Worm (Caenorhabditis elegans) whole organism, L4/young adult: ENCODE measurements around the gene Y69E1A.5.
"Not testable (repeated sequence)": the region's sequence is repeated elsewhere in the genome, so short reads cannot be mapped to it uniquely, and the experiment has no call there.

Source experiments
- W03F9.2 ChIP-seq: fragments of 150-350 bp; optimal IDR thresholded peaks from 2 replicates; lab custom pipeline; 2014; ENCODE audit warnings: missing biosample characterization, missing genetic modification characterization
- dao-5 ChIP-seq: sonication (generic microtip); optimal IDR thresholded peaks from 2 replicates; lab custom pipeline; 2016; ENCODE audit warnings: missing genotype, missing genetic modification characterization, moderate library complexity, missing compliant biosample characterization
- him-1 ChIP-seq: sonication (generic microtip); optimal IDR thresholded peaks from 2 replicates; lab custom pipeline; 2016; ENCODE audit warnings: missing genotype, missing genetic modification reagents, missing genetic modification characterization, missing compliant biosample characterization

The Y69E1A.5 gene

DNA sequence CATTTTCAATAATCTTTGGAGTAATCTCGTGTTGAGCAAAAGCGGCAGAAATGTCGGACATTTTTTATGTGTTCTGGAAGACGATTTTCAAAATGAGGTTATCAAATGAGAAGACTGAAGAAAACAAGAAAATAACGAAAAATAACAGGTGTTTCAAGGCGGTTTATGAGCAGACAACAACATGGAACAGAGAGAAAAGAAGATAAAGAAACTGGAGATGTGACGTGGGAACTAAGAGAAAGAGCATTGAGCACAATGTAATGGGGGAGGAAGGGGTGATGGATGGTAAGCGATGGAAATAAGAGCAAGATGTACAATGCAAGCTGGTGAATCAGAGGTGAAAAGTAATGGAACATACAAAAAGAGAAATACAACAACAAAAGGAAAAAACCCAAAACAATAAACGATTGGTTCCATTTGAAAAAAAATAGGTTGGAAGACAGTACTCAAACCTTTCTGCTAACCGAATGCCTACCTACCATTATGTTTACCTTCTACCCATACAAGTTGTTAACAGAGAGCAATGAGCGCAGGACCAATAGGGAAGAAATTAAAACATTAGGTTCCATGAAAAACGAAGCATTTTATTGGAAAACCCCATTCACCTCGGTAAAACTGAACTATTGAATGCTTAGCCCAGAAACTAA is at the start of gene Y69E1A.5:
Gene Y69E1A.5, minus strand, starts transcription at position 73 of the 647 bp plus-strand sequence.
- no peak for TF ChIP-seq dao-5 (tag; lab: Kevin White, UChicago)

DNA sequence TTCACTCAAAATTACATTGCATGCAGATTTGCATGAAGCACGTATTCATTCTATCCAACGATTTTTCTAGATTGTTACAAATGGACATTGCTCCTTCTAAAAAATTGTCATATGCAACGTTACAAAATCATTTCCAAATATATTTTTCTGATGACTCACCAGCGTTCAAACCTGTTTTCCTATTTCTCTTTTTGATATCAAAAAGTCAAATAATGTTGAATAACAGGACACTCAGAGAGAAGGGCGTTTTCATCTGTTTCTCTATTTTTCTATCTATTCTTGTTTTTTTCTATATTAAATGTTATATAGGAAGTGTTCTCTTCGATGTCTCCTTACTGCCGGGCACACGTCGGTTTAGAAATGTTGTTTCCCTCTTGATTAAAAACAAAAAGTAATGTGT is 49.4 kb upstream of the Y69E1A.5 start:
- TF ChIP-seq W03F9.2 (tag; lab: Kevin White, UChicago), result no peak
- no peak for TF ChIP-seq dao-5 (tag; lab: Kevin White, UChicago)
- no peak for TF ChIP-seq him-1 (tag; lab: Kevin White, UChicago)

DNA sequence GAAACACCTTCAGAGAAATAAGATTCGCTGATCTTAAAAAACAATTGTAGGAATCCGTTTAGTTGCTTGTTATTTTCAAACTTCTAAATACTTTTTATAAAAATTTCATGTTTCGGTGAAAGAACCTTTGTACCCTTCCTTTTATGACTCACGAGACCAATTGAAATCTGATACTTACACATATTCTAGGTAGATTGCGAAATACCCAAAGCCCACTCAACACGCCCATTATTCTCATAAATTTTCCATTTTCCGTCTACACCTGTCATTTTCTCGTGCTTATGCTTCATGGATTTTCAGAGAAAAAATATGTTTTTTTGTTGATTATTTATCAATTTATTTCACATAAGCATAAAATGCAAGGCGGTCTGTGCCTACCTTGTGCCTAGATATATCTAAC is 48.9 kb upstream of the Y69E1A.5 start:
- TF ChIP-seq him-1 (tag; lab: Kevin White, UChicago), result no peak
- no peak for TF ChIP-seq W03F9.2 (tag; lab: Kevin White, UChicago)
- no peak for TF ChIP-seq dao-5 (tag; lab: Kevin White, UChicago)

DNA sequence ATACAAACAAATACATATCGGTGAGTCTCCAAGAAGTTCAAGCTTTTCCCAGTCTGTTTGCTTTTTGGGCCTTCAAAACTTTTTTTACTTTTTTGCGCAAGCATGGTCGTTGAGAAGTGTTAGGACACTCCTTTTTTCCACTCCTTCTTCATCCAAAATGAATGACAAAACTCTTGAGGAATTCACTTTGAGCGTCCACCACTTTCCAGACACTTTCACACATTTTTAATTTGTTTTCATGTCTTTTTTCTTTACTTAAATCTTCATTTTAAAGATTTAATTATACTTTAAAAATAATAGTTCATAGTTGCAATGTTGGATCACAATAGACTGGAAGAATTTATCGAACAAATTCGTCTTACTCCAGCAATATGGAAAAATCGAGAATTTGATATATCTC is 46.8 kb upstream of the Y69E1A.5 start, which contains the start of gene F13H10.1:
Gene F13H10.1, plus strand, starts transcription at position 301 of the 400 bp plus-strand sequence.
- TF ChIP-seq dao-5 (tag; lab: Kevin White, UChicago), result no peak
- TF ChIP-seq W03F9.2 (tag; lab: Kevin White, UChicago), result no peak
- TF ChIP-seq him-1 (tag; lab: Kevin White, UChicago), result no peak

DNA sequence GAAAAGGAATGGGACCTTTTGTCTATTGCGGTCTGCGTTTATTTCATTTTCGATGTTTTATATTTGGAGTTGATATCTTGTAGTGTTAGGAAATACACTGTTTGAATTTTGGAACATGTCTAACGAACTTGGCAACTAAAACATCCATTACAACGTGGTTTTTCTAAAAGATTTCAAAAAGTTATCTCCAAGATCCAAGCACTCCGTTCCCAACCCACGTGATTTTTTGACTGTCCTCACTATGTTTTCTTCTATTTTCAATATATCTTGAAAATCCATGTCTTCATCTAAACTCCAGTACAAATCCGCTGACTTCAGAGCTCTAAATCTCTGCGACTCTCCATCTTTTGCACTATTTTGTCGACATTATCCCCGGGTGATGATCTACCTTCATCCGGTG is 44.2 kb upstream of the Y69E1A.5 start, which contains the start of gene F13H10.9:
Gene F13H10.9, plus strand, starts transcription at position 301 of the 400 bp plus-strand sequence.
- no peak for TF ChIP-seq him-1 (tag; lab: Kevin White, UChicago)
- no peak for TF ChIP-seq W03F9.2 (tag; lab: Kevin White, UChicago)
- no peak for TF ChIP-seq dao-5 (tag; lab: Kevin White, UChicago)

DNA sequence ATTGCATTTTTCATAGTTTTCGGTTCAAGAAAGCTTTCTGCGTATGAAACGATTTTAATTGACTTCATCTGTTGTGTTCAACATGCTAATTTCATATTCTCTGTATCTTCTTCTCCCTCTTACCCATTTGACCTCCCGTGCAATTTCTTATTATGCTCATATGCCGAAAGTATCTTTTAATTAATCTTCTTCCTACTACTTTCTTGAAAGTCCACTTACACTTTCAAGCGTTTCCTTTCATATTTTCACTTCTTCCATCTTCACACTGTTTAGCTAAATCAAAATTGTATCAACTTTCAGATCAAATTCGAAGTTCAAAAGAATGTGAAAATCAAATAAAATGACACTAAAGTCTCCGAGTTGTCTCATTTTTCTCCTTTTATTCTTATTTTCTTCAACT is 33.2 kb upstream of the Y69E1A.5 start, which contains the start of gene F13H10.5:
Gene F13H10.5, plus strand, starts transcription at position 301 of the 400 bp plus-strand sequence.
- TF ChIP-seq W03F9.2 (tag; lab: Kevin White, UChicago), result no peak
- TF ChIP-seq dao-5 (tag; lab: Kevin White, UChicago), result no peak
- no peak for TF ChIP-seq him-1 (tag; lab: Kevin White, UChicago)

DNA sequence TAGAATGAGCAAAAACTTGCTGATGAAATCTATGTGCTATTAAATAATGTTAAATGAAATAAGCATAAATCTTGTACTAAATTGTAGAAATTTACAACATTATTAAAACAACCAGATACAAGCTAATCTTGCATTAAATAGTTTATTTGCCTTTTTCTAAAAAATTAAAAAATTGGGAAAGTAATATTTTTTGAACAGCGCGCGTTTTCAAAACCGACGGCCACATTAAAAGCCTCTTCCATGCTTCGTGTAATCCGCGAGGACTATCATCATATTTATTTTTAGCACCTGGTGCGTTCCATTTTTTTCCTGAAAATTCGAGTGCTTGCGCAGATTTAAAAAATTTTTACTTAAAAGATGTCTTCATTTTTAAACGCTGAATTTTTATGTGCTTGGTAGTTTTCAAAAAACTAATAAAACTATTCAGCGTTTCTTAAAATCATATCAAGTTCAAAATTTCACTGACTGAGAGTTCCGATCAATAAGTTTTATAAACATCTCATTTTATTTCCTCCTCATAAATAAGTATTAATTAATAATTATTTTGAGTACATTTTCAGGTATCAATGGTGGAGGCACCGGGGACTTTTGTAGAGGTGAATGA is 30.0 kb upstream of the Y69E1A.5 start, which contains the start of gene Y43E12A.3:
Gene Y43E12A.3, plus strand, starts transcription at position 554 of the 604 bp plus-strand sequence.
- not testable (repeated sequence) for TF ChIP-seq dao-5, him-1, W03F9.2 (tag; lab: Kevin White, UChicago)

DNA sequence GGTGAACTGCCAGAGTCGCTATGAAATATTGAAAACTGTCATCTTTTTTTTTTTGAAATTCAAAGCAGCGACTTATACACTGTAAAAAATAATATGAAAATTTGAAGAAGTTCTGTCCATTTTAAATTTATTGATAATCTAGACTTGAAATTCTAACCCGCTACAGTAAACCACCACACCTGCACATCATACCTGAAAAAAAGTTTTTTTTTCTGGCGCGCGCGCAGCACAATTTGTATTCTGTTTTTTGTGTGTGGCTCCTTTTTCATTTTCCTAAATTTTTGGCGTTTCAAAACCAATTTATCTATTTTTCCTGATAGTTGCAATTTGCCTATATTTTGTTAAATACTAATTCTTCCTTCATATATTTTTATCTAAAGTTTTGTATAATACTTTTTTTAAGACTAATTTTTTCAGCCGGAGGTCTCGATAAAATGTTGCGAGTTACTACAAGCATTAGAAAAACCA is 28.1 kb upstream of the Y69E1A.5 start, which contains the start of gene cyb-2.1:
Gene cyb-2.1, plus strand, starts transcription at position 418 of the 468 bp plus-strand sequence.
- TF ChIP-seq him-1 (tag; lab: Kevin White, UChicago), result no peak
- no peak for TF ChIP-seq dao-5 (tag; lab: Kevin White, UChicago)
- no peak for TF ChIP-seq W03F9.2 (tag; lab: Kevin White, UChicago)

DNA sequence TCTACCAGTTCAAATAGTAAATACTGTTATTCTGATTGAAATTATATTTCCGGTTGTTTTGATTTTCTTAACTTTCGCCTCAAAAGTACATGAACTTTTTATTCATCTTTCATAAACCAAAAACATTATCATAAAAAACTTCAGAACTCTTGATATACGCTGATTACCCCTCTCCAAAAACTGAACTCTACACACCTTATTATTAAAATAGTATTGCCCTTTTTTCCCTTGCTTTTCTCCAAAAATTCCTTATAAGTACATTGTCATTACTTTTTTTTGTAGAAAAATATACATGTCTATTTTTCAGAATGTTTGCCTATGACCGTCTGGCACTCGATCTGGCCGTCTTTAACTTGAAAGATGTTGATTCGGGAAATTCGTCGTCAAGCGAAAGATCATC is 24.3 kb upstream of the Y69E1A.5 start, which contains the start of gene Y43E12A.2:
Gene Y43E12A.2, plus strand, starts transcription at position 301 of the 400 bp plus-strand sequence.
- TF ChIP-seq W03F9.2 (tag; lab: Kevin White, UChicago) (no peak), him-1 (tag; lab: Kevin White, UChicago) (no peak), dao-5 (tag; lab: Kevin White, UChicago) (no peak)

DNA sequence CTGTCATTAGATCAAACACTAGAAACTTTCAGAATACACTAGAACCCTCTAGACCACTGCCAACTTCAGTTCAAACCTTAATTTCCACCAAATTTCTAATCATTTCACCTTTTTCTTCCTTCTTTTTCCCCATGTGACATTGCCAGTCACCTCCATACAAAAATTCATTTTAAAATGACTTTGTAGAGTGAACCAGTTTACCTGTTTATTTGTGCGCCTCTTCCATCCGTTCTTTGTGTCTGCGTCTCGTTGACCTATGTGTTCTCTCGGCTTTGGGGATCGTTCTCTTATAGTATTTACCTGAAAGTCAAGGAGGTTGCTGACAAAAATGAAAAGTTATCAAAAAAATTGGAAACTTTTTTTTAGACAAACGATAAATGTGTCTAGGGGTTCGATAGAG is 23.2 kb upstream of the Y69E1A.5 start:
- TF ChIP-seq him-1 (tag; lab: Kevin White, UChicago) (no peak), dao-5 (tag; lab: Kevin White, UChicago) (no peak), W03F9.2 (tag; lab: Kevin White, UChicago) (no peak)

DNA sequence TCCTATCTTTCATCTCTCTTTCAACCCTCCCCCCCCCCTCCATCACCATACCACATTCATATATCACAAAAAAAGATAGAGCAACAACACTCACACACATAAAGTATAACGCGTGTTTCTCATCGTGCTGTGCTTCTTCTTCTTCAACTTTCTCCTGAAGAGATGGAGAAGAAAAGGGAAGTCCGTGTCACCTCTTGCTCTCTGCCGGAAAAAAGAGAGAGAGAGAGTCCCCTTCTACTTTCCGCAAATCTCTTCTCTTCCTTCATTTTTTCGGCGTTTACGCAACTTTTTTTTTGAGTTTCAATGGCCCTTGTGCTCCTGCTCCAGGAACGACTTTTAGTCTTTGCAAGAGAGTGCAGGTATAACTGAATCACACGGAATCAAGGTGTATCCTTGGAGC is 22.2 kb upstream of the Y69E1A.5 start:
- TF ChIP-seq dao-5 (tag; lab: Kevin White, UChicago), result no peak
- TF ChIP-seq W03F9.2 (tag; lab: Kevin White, UChicago), result no peak
- no peak for TF ChIP-seq him-1 (tag; lab: Kevin White, UChicago)

DNA sequence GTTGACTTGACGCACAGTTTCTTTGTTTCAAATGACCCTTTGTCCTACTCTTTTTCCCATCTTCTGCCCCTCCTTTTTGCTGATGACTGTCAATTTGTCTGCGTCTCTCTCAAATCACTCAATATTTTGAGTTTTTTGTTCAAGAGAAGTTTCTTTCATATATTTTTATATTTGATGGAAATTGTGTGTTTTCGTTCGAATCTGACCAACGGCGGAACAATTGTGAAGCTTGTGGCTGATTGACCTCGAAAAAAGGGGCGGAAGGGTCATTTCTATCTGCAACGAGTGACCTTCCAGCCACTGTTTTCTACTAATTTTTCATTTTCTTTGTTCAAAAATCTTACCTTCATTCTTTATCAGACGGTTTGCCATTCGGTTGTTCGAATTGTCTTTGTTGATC is 21.2 kb upstream of the Y69E1A.5 start:
- TF ChIP-seq dao-5 (tag; lab: Kevin White, UChicago), result no peak
- no peak for TF ChIP-seq W03F9.2 (tag; lab: Kevin White, UChicago)
- TF ChIP-seq him-1 (tag; lab: Kevin White, UChicago), result no peak

DNA sequence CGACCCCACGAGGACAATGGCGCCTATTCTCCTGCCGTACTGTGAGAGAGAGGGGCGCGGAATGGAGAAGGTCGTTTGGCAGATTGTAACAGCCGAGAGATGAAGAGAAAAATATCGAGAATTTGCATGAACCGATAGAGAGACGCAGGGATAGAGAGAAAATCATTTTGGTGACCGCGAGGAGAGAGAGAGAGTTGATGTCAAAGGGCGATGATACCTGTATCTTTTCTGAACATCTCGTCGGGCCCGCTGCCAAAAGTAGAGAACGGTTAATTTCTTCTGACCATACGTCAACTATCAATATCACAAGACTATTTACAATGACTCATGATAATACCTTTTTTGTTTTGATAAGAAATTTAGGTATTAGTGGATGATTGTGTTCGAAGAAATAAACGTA is 18.5 kb upstream of the Y69E1A.5 start:
- TF ChIP-seq dao-5 (tag; lab: Kevin White, UChicago) (no peak), him-1 (tag; lab: Kevin White, UChicago) (no peak), W03F9.2 (tag; lab: Kevin White, UChicago) (no peak)
